Worm (Caenorhabditis elegans): ENCODE results near the gene srg-37.

DNA sequence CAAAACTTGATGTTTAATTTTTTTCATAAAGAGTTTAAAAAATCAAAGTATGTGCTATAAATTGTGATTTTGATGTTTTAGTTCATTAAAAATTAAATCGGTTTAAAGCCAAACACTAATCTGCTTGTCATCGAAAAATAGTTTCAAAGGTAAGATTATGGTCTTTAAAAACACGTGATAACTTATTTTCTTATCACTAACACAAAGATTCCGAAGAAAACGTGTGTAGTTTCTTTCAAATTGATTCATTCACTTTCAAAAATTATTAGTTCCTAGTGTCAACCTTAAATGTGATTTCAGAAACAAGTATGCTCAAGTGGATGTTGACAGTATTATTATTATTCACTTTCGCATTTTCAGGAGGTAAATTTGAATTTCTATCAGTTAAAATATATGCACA is 21.1 kb upstream of the srg-37 start, which contains the start of gene E02H4.7:
- TF ChIP-seq R02D3.7 (tag; optimal IDR thresholded peaks at IDR 0.05) (no peak), elt-3 (tag; optimal IDR thresholded peaks at IDR 0.05) (no peak), nhr-25 (tag; optimal IDR thresholded peaks at IDR 0.05) (no peak), ceh-82 (tag; optimal IDR thresholded peaks at IDR 0.05) (no peak), fos-1 (tag; optimal IDR thresholded peaks at IDR 0.05) (no peak), mbf-1 (tag; optimal IDR thresholded peaks at IDR 0.05) (no peak), nhr-11 (tag; optimal IDR thresholded peaks at IDR 0.05) (no peak), peb-1 (tag; optimal IDR thresholded peaks at IDR 0.05) (no peak), lsy-2 (tag; optimal IDR thresholded peaks at IDR 0.05) (no peak), gmeb-1 (tag; optimal IDR thresholded peaks at IDR 0.05) (no peak), ama-1 (optimal IDR thresholded peaks at IDR 0.05) (no peak), lin-13 (GFP tag; optimal IDR thresholded peaks at IDR 0.05) (no peak), nhr-77 (tag; optimal IDR thresholded peaks at IDR 0.05) (no peak)

All from whole organism, L2 larva.